Worm (Caenorhabditis elegans) whole organism, young adult: Measurements from ENCODE around the gene srw-24.

Experiments
- F49E8.2 ChIP-seq: sonication (generic microtip); optimal IDR thresholded peaks from 3 replicates; lab custom pipeline; 2017; ENCODE audit warnings: missing genetic modification characterization, mild to moderate bottlenecking, missing compliant biosample characterization, antibody characterized with exemption, moderate library complexity; ENCODE audit not compliant: insufficient read depth
- F57A8.1 ChIP-seq: fragments of 200-800 bp; sonication (Bioruptor generic); optimal IDR thresholded peaks from 2 replicates; lab custom pipeline; 2018; ENCODE audit warnings: mild to moderate bottlenecking, missing genetic modification characterization, moderate library complexity, missing compliant biosample characterization
- dox-1 ChIP-seq: fragments of 200-800 bp; sonication (Bioruptor generic); IDR thresholded peaks from 2 replicates; pipeline ENCODE4 v1.3.6; 2022; ENCODE audit warnings: missing genetic modification reagents, missing genetic modification characterization, missing compliant biosample characterization
- ets-4 ChIP-seq: fragments of 200-800 bp; sonication (Bioruptor generic); optimal IDR thresholded peaks from 2 replicates; lab custom pipeline; 2018; ENCODE audit warnings: mild to moderate bottlenecking, missing genetic modification characterization, missing compliant biosample characterization
- hmg-1.2 ChIP-seq: fragments of 200-800 bp; sonication (Bioruptor generic); IDR thresholded peaks from 2 replicates; pipeline ENCODE4 v1.3.6; 2022; ENCODE audit warnings: missing genetic modification reagents, missing genetic modification characterization, missing compliant biosample characterization
- lin-35 ChIP-seq, 3 experiments: fragments of 150-350 bp in 2 of 3; sonication (generic microtip) in 1 of 3; optimal IDR thresholded peaks; 2 replicates each; lab custom pipeline; 2014 to 2018; ENCODE audit warnings: missing biosample characterization in 3 of 3, missing genetic modification characterization in 3 of 3, missing genetic modification reagents in 3 of 3
- mel-28 ChIP-seq: sonication (generic microtip); optimal IDR thresholded peaks from 2 replicates; lab custom pipeline; 2016; ENCODE audit warnings: borderline replicate concordance, mild to moderate bottlenecking, missing genetic modification characterization, missing compliant biosample characterization
- nhr-120 ChIP-seq: fragments of 200-800 bp; sonication (Bioruptor generic); IDR thresholded peaks from 2 replicates; pipeline ENCODE4 v1.3.6; 2022; ENCODE audit warnings: missing genetic modification characterization, missing compliant biosample characterization
- snpc-3.4 ChIP-seq: sonication (generic microtip); optimal IDR thresholded peaks from 2 replicates; lab custom pipeline; 2017; ENCODE audit warnings: missing genetic modification characterization, mild to moderate bottlenecking, missing compliant biosample characterization, antibody characterized with exemption, moderate library complexity, missing genotype, missing genetic modification reagents
- snpc-4 ChIP-seq, 5 experiments: fragments of 150-350 bp in 1 of 5; sonication (generic microtip) in 4 of 5; optimal IDR thresholded peaks; 2 replicates each; lab custom pipeline; 2014 to 2018; ENCODE audit warnings: missing genetic modification characterization in 5 of 5, missing biosample characterization in 3 of 5, antibody characterized with exemption in 2 of 5, mild to moderate bottlenecking in 2 of 5, missing compliant biosample characterization in 2 of 5, missing genotype in 2 of 5, moderate library complexity in 2 of 5, missing genetic modification reagents in 1 of 5
- unc-130 ChIP-seq: sonication (generic microtip); optimal IDR thresholded peaks from 2 replicates; lab custom pipeline; 2016; ENCODE audit warnings: missing genetic modification reagents, missing genetic modification characterization, missing compliant biosample characterization
- unc-62 ChIP-seq: fragments of 150-350 bp; optimal IDR thresholded peaks from 2 replicates; lab custom pipeline; 2014; ENCODE audit warnings: missing biosample characterization, missing genetic modification reagents, missing genetic modification characterization
- xnd-1 ChIP-seq: sonication (generic microtip); optimal IDR thresholded peaks from 2 replicates; lab custom pipeline; 2016; ENCODE audit warnings: missing genotype, missing genetic modification reagents, missing genetic modification characterization, missing compliant biosample characterization
- zim-3 ChIP-seq: sonication (generic microtip); optimal IDR thresholded peaks from 2 replicates; lab custom pipeline; 2017; ENCODE audit warnings: mild to moderate bottlenecking, missing genetic modification characterization, moderate library complexity, missing compliant biosample characterization

ce11 chrV:15192377-15192776 lies 31.4 kb upstream of the srw-24 start, which contains the start of gene plc-2:
- peak; percentile 25 for TF ChIP-seq ets-4
- no peak for TF ChIP-seq snpc-4 (GFP tag; optimal IDR thresholded peaks at IDR 0.05; lab: Kevin White, UChicago)
- no peak for TF ChIP-seq snpc-4 (tag; optimal IDR thresholded peaks at IDR 0.05; lab: Kevin White, UChicago)
- no peak for TF ChIP-seq F49E8.2 (tag; lab: Kevin White, UChicago)
- TF ChIP-seq nhr-120 (GFP tag; lab: Robert Waterston, UW): no peak
- TF ChIP-seq snpc-3.4: no peak
- no peak for TF ChIP-seq lin-35 (GFP tag; optimal IDR thresholded peaks at IDR 0.05; lab: Kevin White, UChicago)
- TF ChIP-seq zim-3 (tag; lab: Kevin White, UChicago): no peak
- TF ChIP-seq mel-28: no peak
- no peak for TF ChIP-seq unc-62
- no peak for TF ChIP-seq unc-130 (GFP tag; lab: Kevin White, UChicago)
- peak; percentile 11; the same call in 1 of the 2 replicates for TF ChIP-seq hmg-1.2
- TF ChIP-seq dox-1 (GFP tag; lab: Robert Waterston, UW): no peak
- TF ChIP-seq F57A8.1 (GFP tag; lab: Kevin White, UChicago): no peak
- TF ChIP-seq xnd-1: no peak
